Fruit fly (Drosophila melanogaster): Measurements from ENCODE around the gene Srp54.

The Srp54 gene

dm6 chr2L:9921401-9921800 lies 8.7 kb downstream of the Srp54 start, which contains the start of gene CG4592 (continued):
- TF ChIP-seq net (GFP tag; optimal IDR thresholded peaks at IDR 0.05) (peak; percentile 77), vri (GFP tag; optimal IDR thresholded peaks at IDR 0.05) (peak; percentile 82), CG6808 (GFP tag; optimal IDR thresholded peaks at IDR 0.05) (peak; percentile 62), CG6276 (GFP tag; optimal IDR thresholded peaks at IDR 0.05) (peak; percentile 60), Smox (GFP tag; optimal IDR thresholded peaks at IDR 0.05) (peak; percentile 81), CG34406 (GFP tag; optimal IDR thresholded peaks at IDR 0.05) (peak; percentile 72), CG11294 (GFP tag; IDR thresholded peaks at IDR 0.05) (peak; percentile 13; the same call in 1 of the 2 replicates), CG6163 (GFP tag; IDR thresholded peaks at IDR 0.05) (peak; percentile 84), CG32006 (GFP tag; optimal IDR thresholded peaks at IDR 0.05) (peak; percentile 75), Blimp-1 (GFP tag; optimal IDR thresholded peaks at IDR 0.05) (peak; percentile 36), spab (GFP tag; optimal IDR thresholded peaks at IDR 0.05) (peak; percentile 44), Eip93F (GFP tag; optimal IDR thresholded peaks at IDR 0.05) (peak; percentile 72), lz (GFP tag; optimal IDR thresholded peaks at IDR 0.05) (peak; percentile 75), Ets96B (tag; optimal IDR thresholded peaks at IDR 0.05) (no peak), CG6792 (GFP tag; optimal IDR thresholded peaks at IDR 0.05) (peak; percentile 69), CG1621 (tag; optimal IDR thresholded peaks at IDR 0.05) (peak; percentile 65), CG8319 (GFP tag; optimal IDR thresholded peaks at IDR 0.05) (peak; percentile 5), Hr4 (GFP tag; optimal IDR thresholded peaks at IDR 0.05) (peak; percentile 78), fkh (GFP tag; optimal IDR thresholded peaks at IDR 0.05) (peak; percentile 97), ss (GFP tag; optimal IDR thresholded peaks at IDR 0.05) (no peak), CG11902 (GFP tag; optimal IDR thresholded peaks at IDR 0.05) (peak; percentile 8), dsx (GFP tag; optimal IDR thresholded peaks at IDR 0.05; ENCODE audit: poor library complexity, severe bottlenecking) (peak; percentile 63), CG9139 (GFP tag; optimal IDR thresholded peaks at IDR 0.05) (peak; percentile 55), dac (GFP tag; optimal IDR thresholded peaks at IDR 0.05) (no peak), CG3919 (GFP tag; optimal IDR thresholded peaks at IDR 0.05) (peak; percentile 82), CG11762 (GFP tag; optimal IDR thresholded peaks at IDR 0.05; ENCODE audit: insufficient read depth) (peak; percentile 29), Eip78C (GFP tag) (no peak), salr (GFP tag; optimal IDR thresholded peaks at IDR 0.05) (peak in 1 of 2 experiments; percentile 68), CG8119 (GFP tag; IDR thresholded peaks at IDR 0.05) (peak; percentile 73), Ets21C (GFP tag; optimal IDR thresholded peaks at IDR 0.05) (no peak), eg (GFP tag; IDR thresholded peaks at IDR 0.05) (peak; percentile 85), CG8632 (GFP tag; optimal IDR thresholded peaks at IDR 0.05) (peak; percentile 70)

dm6 chr2L:9924765-9925164 lies 12.1 kb downstream of the Srp54 start, which contains the start of the genes TbCMF46 and CG42366:
TbCMF46 (minus strand) TSS chr2L:9924865.
CG42366 (plus strand) TSS chr2L:9925161.
- TF ChIP-seq CG32006 (GFP tag; optimal IDR thresholded peaks at IDR 0.05) (no peak), vri (GFP tag; optimal IDR thresholded peaks at IDR 0.05) (no peak), Gug (GFP tag; IDR thresholded peaks at IDR 0.05) (no peak), CG1621 (tag; optimal IDR thresholded peaks at IDR 0.05) (no peak), achi (GFP tag; optimal IDR thresholded peaks at IDR 0.05) (no peak), Eip93F (GFP tag; optimal IDR thresholded peaks at IDR 0.05) (no peak), CG11294 (GFP tag; IDR thresholded peaks at IDR 0.05) (no peak), fd59A (GFP tag; optimal IDR thresholded peaks at IDR 0.05) (no peak), CG4318 (GFP tag; optimal IDR thresholded peaks at IDR 0.05) (no peak), CG6854 (GFP tag; optimal IDR thresholded peaks at IDR 0.05) (no peak), svp (GFP tag) (no peak)

DNA sequence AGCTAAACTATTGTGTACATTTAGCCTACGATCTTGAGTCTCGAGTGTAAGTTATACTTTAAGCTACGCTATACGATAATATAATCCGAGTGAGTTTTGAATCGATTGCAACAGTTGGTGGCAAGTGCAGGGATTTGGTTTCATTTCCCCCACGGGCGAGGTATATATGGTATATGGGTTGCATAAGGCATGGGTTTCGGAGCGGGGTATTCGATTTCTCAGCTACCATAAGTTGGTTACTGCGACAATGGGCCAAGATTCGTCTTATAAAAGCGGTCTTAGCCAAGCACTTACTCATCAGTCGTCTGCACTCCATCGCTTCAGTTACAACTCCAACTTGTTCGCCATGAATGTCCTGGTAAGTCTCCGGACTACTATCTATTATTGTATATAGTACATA lies 17.6 kb downstream of the Srp54 start, which contains the start of gene CG42367:
Gene CG42367, plus strand, starts transcription at position 301 of the 400 bp plus-strand sequence.
- TF ChIP-seq CG3919 (GFP tag; optimal IDR thresholded peaks at IDR 0.05) (no peak), CG8632 (GFP tag; optimal IDR thresholded peaks at IDR 0.05) (no peak), CG10631 (GFP tag; optimal IDR thresholded peaks at IDR 0.05) (no peak), pdm3 (GFP tag; optimal IDR thresholded peaks at IDR 0.05) (no peak), eg (GFP tag; IDR thresholded peaks at IDR 0.05) (no peak), CG6163 (GFP tag; IDR thresholded peaks at IDR 0.05) (no peak), fkh (GFP tag; optimal IDR thresholded peaks at IDR 0.05) (no peak), Eip78C (GFP tag) (no peak), CG10669 (GFP tag; optimal IDR thresholded peaks at IDR 0.05) (no peak), dsx (GFP tag; optimal IDR thresholded peaks at IDR 0.05; ENCODE audit: poor library complexity, severe bottlenecking) (no peak), esn (GFP tag; optimal IDR thresholded peaks at IDR 0.05) (no peak), lz (GFP tag; optimal IDR thresholded peaks at IDR 0.05) (no peak), CG4318 (GFP tag; optimal IDR thresholded peaks at IDR 0.05) (no peak), Sox102F (GFP tag; optimal IDR thresholded peaks at IDR 0.05) (no peak), Hr39 (GFP tag; optimal IDR thresholded peaks at IDR 0.05) (no peak), CG7368 (GFP tag; optimal IDR thresholded peaks at IDR 0.05) (no peak), Eip93F (GFP tag; optimal IDR thresholded peaks at IDR 0.05) (no peak), Lpt (GFP tag; optimal IDR thresholded peaks at IDR 0.05) (no peak), Hr4 (GFP tag; optimal IDR thresholded peaks at IDR 0.05) (no peak)

Data from whole organism, prepupa.